Worm (Caenorhabditis elegans) whole organism, L2 larva: ENCODE measurements around the gene efn-3.

Source experiments
- C34F6.9 ChIP-seq: fragments of 150-350 bp; optimal IDR thresholded peaks from 2 replicates; lab custom pipeline; 2014; ENCODE audit warnings: missing biosample characterization, missing genetic modification characterization
- aly-2 ChIP-seq: fragments of 150-350 bp; optimal IDR thresholded peaks from 2 replicates; lab custom pipeline; 2014; ENCODE audit warnings: missing biosample characterization, missing genetic modification characterization
- ama-1 ChIP-seq: fragments of 150-350 bp; optimal IDR thresholded peaks from 2 replicates; lab custom pipeline; 2018; ENCODE audit warnings: inconsistent platforms
- elt-3 ChIP-seq: sonication (generic microtip); optimal IDR thresholded peaks from 2 replicates; lab custom pipeline; 2017; ENCODE audit warnings: missing biosample characterization, missing genetic modification characterization
- fos-1 ChIP-seq: fragments of 150-350 bp; optimal IDR thresholded peaks from 2 replicates; lab custom pipeline; 2014; ENCODE audit warnings: missing biosample characterization, missing genetic modification characterization
- lin-13 ChIP-seq: fragments of 150-350 bp; optimal IDR thresholded peaks from 2 replicates; lab custom pipeline; 2014; ENCODE audit warnings: missing biosample characterization, missing genetic modification reagents, missing genetic modification characterization
- lin-39 ChIP-seq: fragments of 150-350 bp; optimal IDR thresholded peaks from 2 replicates; lab custom pipeline; 2014; ENCODE audit warnings: missing biosample characterization, missing genetic modification reagents, missing genetic modification characterization
- lsy-2 ChIP-seq, 2 experiments: fragments of 150-350 bp in 1 of 2; sonication (generic microtip) in 1 of 2; optimal IDR thresholded peaks; 2 replicates each; lab custom pipeline; 2014 to 2017; ENCODE audit warnings: missing biosample characterization in 2 of 2, missing genetic modification characterization in 2 of 2
- mdl-1 ChIP-seq, 2 experiments: fragments of 150-350 bp in 1 of 2; sonication (generic microtip) in 1 of 2; optimal IDR thresholded peaks; 2 replicates each; lab custom pipeline; 2017; ENCODE audit warnings: missing biosample characterization in 2 of 2, missing genetic modification characterization in 2 of 2
- nhr-11 ChIP-seq: fragments of 150-350 bp; optimal IDR thresholded peaks from 2 replicates; lab custom pipeline; 2014; ENCODE audit warnings: missing biosample characterization, missing genetic modification characterization
- nhr-77 ChIP-seq: fragments of 150-350 bp; optimal IDR thresholded peaks from 2 replicates; lab custom pipeline; 2014; ENCODE audit warnings: missing biosample characterization, missing genetic modification characterization
- sma-3 ChIP-seq: sonication (generic microtip); optimal IDR thresholded peaks from 2 replicates; lab custom pipeline; 2016; ENCODE audit warnings: missing genetic modification reagents, missing genetic modification characterization, missing compliant biosample characterization
- snpc-4 ChIP-seq: fragments of 150-350 bp; optimal IDR thresholded peaks from 2 replicates; lab custom pipeline; 2014; ENCODE audit warnings: missing biosample characterization, missing genetic modification characterization

DNA sequence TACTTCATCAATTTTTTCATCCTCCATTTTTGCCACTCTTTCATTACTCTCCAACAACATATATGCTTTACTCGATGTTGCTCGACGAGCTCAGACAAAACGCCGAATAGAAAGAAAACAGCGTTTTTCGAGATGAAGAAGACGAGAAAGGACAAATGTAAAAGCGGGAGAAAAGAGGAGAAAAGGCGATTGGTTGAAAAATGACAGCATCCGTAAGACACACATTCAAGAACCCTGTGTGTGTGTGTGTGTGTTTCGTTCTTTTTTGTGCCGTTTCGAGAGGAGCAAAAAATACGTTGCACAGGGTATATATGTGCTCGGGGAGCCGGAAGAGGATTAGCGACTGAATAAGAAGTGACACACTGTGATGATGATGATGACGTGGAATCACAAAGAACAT, 16.5 kb upstream of the efn-3 start:
- no peak for TF ChIP-seq ama-1 (lab: Kevin White, UChicago)
- peak; percentile 17 for TF ChIP-seq C34F6.9 (tag; lab: Kevin White, UChicago)
- no peak for TF ChIP-seq mdl-1 (tag; optimal IDR thresholded peaks at IDR 0.05; lab: Kevin White, UChicago)
- no peak for TF ChIP-seq aly-2
- no peak for TF ChIP-seq snpc-4
- no peak for TF ChIP-seq fos-1 (tag; lab: Kevin White, UChicago)
- peak in 1 of 2 experiments; percentile 25 for TF ChIP-seq lsy-2 (tag; optimal IDR thresholded peaks at IDR 0.05; lab: Kevin White, UChicago)
- peak; percentile 30 for TF ChIP-seq lin-39 (tag; lab: Kevin White, UChicago)
- no peak for TF ChIP-seq sma-3 (GFP tag; lab: Kevin White, UChicago)
- no peak for TF ChIP-seq nhr-11 (tag; lab: Kevin White, UChicago)
- TF ChIP-seq nhr-77 (tag; lab: Kevin White, UChicago), result no peak
- TF ChIP-seq elt-3 (tag; lab: Kevin White, UChicago), result no peak
- no peak for TF ChIP-seq lin-13 (GFP tag; lab: Kevin White, UChicago)
